Fruit fly (Drosophila melanogaster): Measurements from ENCODE around the gene CG15399.

CG15399 gene

DNA sequence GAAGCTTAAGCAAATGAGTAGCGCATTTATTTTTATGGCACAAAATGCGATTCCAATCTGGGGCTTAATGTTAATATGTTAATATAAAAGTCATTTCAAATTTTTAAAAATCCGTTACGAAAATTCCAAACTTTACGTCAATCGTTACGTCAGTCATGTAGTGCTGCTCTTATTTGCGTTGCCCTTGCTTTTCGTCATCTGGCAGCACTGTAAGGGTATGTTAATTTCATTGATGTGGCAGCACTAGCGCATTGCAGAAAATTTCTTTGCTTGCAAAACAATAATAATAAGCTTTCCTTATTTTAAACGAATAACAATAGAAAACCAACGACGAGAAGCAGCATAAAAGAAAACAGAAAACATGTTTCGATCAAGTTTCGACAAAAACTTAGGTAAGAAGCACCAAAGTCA lies 31.8 kb downstream of the CG15399 start, which contains the start of gene Hrs (continued):
- TF ChIP-seq CG18011 (GFP tag; optimal IDR thresholded peaks at IDR 0.05) (no peak), bowl (GFP tag; IDR thresholded peaks at IDR 0.05) (no peak), ase (GFP tag; IDR thresholded peaks at IDR 0.05) (no peak), cad (GFP tag; optimal IDR thresholded peaks at IDR 0.05) (no peak), Usf (GFP tag; optimal IDR thresholded peaks at IDR 0.05) (no peak), CG6175 (GFP tag; IDR thresholded peaks at IDR 0.05) (no peak), Dip3 (GFP tag; optimal IDR thresholded peaks at IDR 0.05) (no peak), Eip74EF (GFP tag; optimal IDR thresholded peaks at IDR 0.05) (no peak), Ravus (GFP tag; IDR thresholded peaks at IDR 0.05) (no peak), CG4328 (GFP tag; optimal IDR thresholded peaks at IDR 0.05) (no peak), pum (GFP tag; optimal IDR thresholded peaks at IDR 0.05) (no peak), Lpt (GFP tag; optimal IDR thresholded peaks at IDR 0.05) (no peak), az2 (GFP tag; optimal IDR thresholded peaks at IDR 0.05) (no peak), salm (tag; optimal IDR thresholded peaks at IDR 0.05) (no peak), CG34224 (GFP tag; IDR thresholded peaks at IDR 0.05; ENCODE audit: partially characterized antibody) (no peak), tx (GFP tag; optimal IDR thresholded peaks at IDR 0.05) (no peak), sens-2 (GFP tag; IDR thresholded peaks at IDR 0.05) (no peak), CG2712 (tag; optimal IDR thresholded peaks at IDR 0.05) (peak; percentile 34), grn (GFP tag; optimal IDR thresholded peaks at IDR 0.05) (no peak), CG11093 (GFP tag; IDR thresholded peaks at IDR 0.05) (no peak), fd64A (GFP tag; optimal IDR thresholded peaks at IDR 0.05) (no peak), CG8478 (optimal IDR thresholded peaks at IDR 0.05) (no peak), Doc3 (GFP tag; IDR thresholded peaks at IDR 0.05; ENCODE audit: partially characterized antibody) (no peak), Asciz (GFP tag; optimal IDR thresholded peaks at IDR 0.05) (no peak), gcm2 (GFP tag; optimal IDR thresholded peaks at IDR 0.05) (no peak), Chrac-16 (GFP tag; optimal IDR thresholded peaks at IDR 0.05) (no peak), ssp (GFP tag; IDR thresholded peaks at IDR 0.05) (no peak), TFAM (GFP tag; optimal IDR thresholded peaks at IDR 0.05) (no peak), Nf-YB (GFP tag; optimal IDR thresholded peaks at IDR 0.05) (no peak), CG15514 (GFP tag; optimal IDR thresholded peaks at IDR 0.05) (peak; percentile 77), unc-4 (GFP tag; IDR thresholded peaks at IDR 0.05; ENCODE audit: partially characterized antibody) (no peak), CG10267 (tag; optimal IDR thresholded peaks at IDR 0.05) (peak; percentile 54), sens (GFP tag) (peak; percentile 81), CG6683 (GFP tag; optimal IDR thresholded peaks at IDR 0.05) (no peak), CG14710 (tag; optimal IDR thresholded peaks at IDR 0.05) (peak; percentile 71), Optix (GFP tag; IDR thresholded peaks at IDR 0.05) (no peak), CG11723 (GFP tag; optimal IDR thresholded peaks at IDR 0.05) (no peak), Opbp (GFP tag; IDR thresholded peaks at IDR 0.05; ENCODE audit: partially characterized antibody) (peak; percentile 62), HmgD (GFP tag; optimal IDR thresholded peaks at IDR 0.05) (no peak), kah (GFP tag; optimal IDR thresholded peaks at IDR 0.05) (no peak), ken (GFP tag; IDR thresholded peaks at IDR 0.05) (0 out of 3 replicates have a peak, but pooled peaks have one; percentile 12), Ada2b (GFP tag; IDR thresholded peaks at IDR 0.05) (no peak), sc (optimal IDR thresholded peaks at IDR 0.05) (no peak), sc (GFP tag; optimal IDR thresholded peaks at IDR 0.05) (no peak), CG14965 (GFP tag; optimal IDR thresholded peaks at IDR 0.05; ENCODE audit: borderline replicate concordance) (no peak), Atf6 (GFP tag; IDR thresholded peaks at IDR 0.05) (no peak), Sin3A (optimal IDR thresholded peaks at IDR 0.05) (peak; percentile 41), pros (GFP tag; optimal IDR thresholded peaks at IDR 0.05) (no peak), danr (GFP tag; IDR thresholded peaks at IDR 0.05) (no peak), CG33213 (GFP tag; optimal IDR thresholded peaks at IDR 0.05) (peak; percentile 32), nom (GFP tag; optimal IDR thresholded peaks at IDR 0.05) (peak; percentile 14), CG7372 (GFP tag; IDR thresholded peaks at IDR 0.05) (no peak), Hand (GFP tag; optimal IDR thresholded peaks at IDR 0.05) (no peak)

Measured in whole organism, embryonic.